Worm (Caenorhabditis elegans) whole organism, L2 larva: Measurements from ENCODE around the gene T28H10.1.
A peak's percentile ranks its signal among the peaks of the same experiment; 100 is the strongest.

Experiments used
- C34F6.9 ChIP-seq: fragments of 150-350 bp; optimal IDR thresholded peaks from 2 replicates; lab custom pipeline; 2014; ENCODE audit warnings: missing biosample characterization, missing genetic modification characterization
- F13H6.1 ChIP-seq: sonication (generic microtip); optimal IDR thresholded peaks from 2 replicates; lab custom pipeline; 2016; ENCODE audit warnings: missing genetic modification characterization, missing compliant biosample characterization
- R02D3.7 ChIP-seq: fragments of 150-350 bp; optimal IDR thresholded peaks from 2 replicates; lab custom pipeline; 2014; ENCODE audit warnings: missing biosample characterization, missing genetic modification characterization
- Y55F3AM.14 ChIP-seq: fragments of 200-800 bp; sonication (Bioruptor generic); optimal IDR thresholded peaks from 2 replicates; lab custom pipeline; 2018; ENCODE audit warnings: mild to moderate bottlenecking, missing genetic modification characterization, missing compliant biosample characterization
- alr-1 ChIP-seq: fragments of 150-350 bp; optimal IDR thresholded peaks from 2 replicates; lab custom pipeline; 2014; ENCODE audit warnings: missing biosample characterization, missing genetic modification characterization
- aly-2 ChIP-seq: fragments of 150-350 bp; optimal IDR thresholded peaks from 2 replicates; lab custom pipeline; 2014; ENCODE audit warnings: missing biosample characterization, missing genetic modification characterization
- ama-1 ChIP-seq: fragments of 150-350 bp; optimal IDR thresholded peaks from 2 replicates; lab custom pipeline; 2018; ENCODE audit warnings: inconsistent platforms
- blmp-1 ChIP-seq: sonication (generic microtip); optimal IDR thresholded peaks from 2 replicates; lab custom pipeline; 2017; ENCODE audit warnings: missing genetic modification characterization, mild to moderate bottlenecking, missing compliant biosample characterization, antibody characterized with exemption, moderate library complexity; ENCODE audit not compliant: insufficient read depth
- ceh-16 ChIP-seq: fragments of 150-350 bp; optimal IDR thresholded peaks from 2 replicates; lab custom pipeline; 2014; ENCODE audit warnings: missing biosample characterization, missing genetic modification characterization
- ceh-82 ChIP-seq: fragments of 150-350 bp; optimal IDR thresholded peaks from 2 replicates; lab custom pipeline; 2014; ENCODE audit warnings: missing biosample characterization, missing genetic modification characterization
- crh-2 ChIP-seq: sonication (generic microtip); optimal IDR thresholded peaks from 2 replicates; lab custom pipeline; 2017; ENCODE audit warnings: missing biosample characterization, missing genetic modification characterization
- dmd-4 ChIP-seq: sonication (generic microtip); optimal IDR thresholded peaks from 2 replicates; lab custom pipeline; 2017; ENCODE audit warnings: missing biosample characterization, missing genetic modification characterization
- egl-27 ChIP-seq: sonication (generic microtip); optimal IDR thresholded peaks from 3 replicates; lab custom pipeline; 2017; ENCODE audit warnings: missing biosample characterization, missing genetic modification reagents, missing genetic modification characterization
- elt-1 ChIP-seq: fragments of 150-350 bp; optimal IDR thresholded peaks from 2 replicates; lab custom pipeline; 2014; ENCODE audit warnings: missing biosample characterization, missing genetic modification characterization
- elt-3 ChIP-seq: sonication (generic microtip); optimal IDR thresholded peaks from 2 replicates; lab custom pipeline; 2017; ENCODE audit warnings: missing biosample characterization, missing genetic modification characterization
- fos-1 ChIP-seq: fragments of 150-350 bp; optimal IDR thresholded peaks from 2 replicates; lab custom pipeline; 2014; ENCODE audit warnings: missing biosample characterization, missing genetic modification characterization
- gmeb-1 ChIP-seq: fragments of 150-350 bp; optimal IDR thresholded peaks from 2 replicates; lab custom pipeline; 2014; ENCODE audit warnings: missing biosample characterization, missing genetic modification characterization
- lin-11 ChIP-seq: fragments of 150-350 bp; sonication (generic microtip); optimal IDR thresholded peaks from 2 replicates; lab custom pipeline; 2014; ENCODE audit warnings: missing biosample characterization, missing genetic modification characterization, inconsistent platforms, mixed read lengths
- lin-13 ChIP-seq: fragments of 150-350 bp; optimal IDR thresholded peaks from 2 replicates; lab custom pipeline; 2014; ENCODE audit warnings: missing biosample characterization, missing genetic modification reagents, missing genetic modification characterization
- lin-39 ChIP-seq: fragments of 150-350 bp; optimal IDR thresholded peaks from 2 replicates; lab custom pipeline; 2014; ENCODE audit warnings: missing biosample characterization, missing genetic modification reagents, missing genetic modification characterization
- lsy-2 ChIP-seq, 2 experiments: fragments of 150-350 bp in 1 of 2; sonication (generic microtip) in 1 of 2; optimal IDR thresholded peaks; 2 replicates each; lab custom pipeline; 2014 to 2017; ENCODE audit warnings: missing biosample characterization in 2 of 2, missing genetic modification characterization in 2 of 2
- mbf-1 ChIP-seq: sonication (generic microtip); optimal IDR thresholded peaks from 2 replicates; lab custom pipeline; 2017; ENCODE audit warnings: missing biosample characterization, missing genetic modification characterization
- mdl-1 ChIP-seq, 2 experiments: fragments of 150-350 bp in 1 of 2; sonication (generic microtip) in 1 of 2; optimal IDR thresholded peaks; 2 replicates each; lab custom pipeline; 2017; ENCODE audit warnings: missing biosample characterization in 2 of 2, missing genetic modification characterization in 2 of 2
- nhr-10 ChIP-seq: sonication (generic microtip); optimal IDR thresholded peaks from 2 replicates; lab custom pipeline; 2017; ENCODE audit warnings: missing biosample characterization, missing genetic modification characterization
- nhr-12 ChIP-seq: fragments of 150-350 bp; optimal IDR thresholded peaks from 2 replicates; lab custom pipeline; 2014; ENCODE audit warnings: missing biosample characterization, missing genetic modification characterization
- nhr-129 ChIP-seq: fragments of 150-350 bp; optimal IDR thresholded peaks from 2 replicates; lab custom pipeline; 2014; ENCODE audit warnings: missing biosample characterization, missing genetic modification characterization
- nhr-21 ChIP-seq: fragments of 150-350 bp; optimal IDR thresholded peaks from 2 replicates; lab custom pipeline; 2014; ENCODE audit warnings: missing biosample characterization, missing genetic modification characterization
- nhr-237 ChIP-seq: fragments of 150-350 bp; optimal IDR thresholded peaks from 2 replicates; lab custom pipeline; 2014; ENCODE audit warnings: missing biosample characterization, missing genetic modification characterization
- nhr-25 ChIP-seq: fragments of 150-350 bp; sonication (generic microtip); optimal IDR thresholded peaks from 3 replicates; lab custom pipeline; 2014; ENCODE audit warnings: missing biosample characterization, missing genetic modification characterization
- nhr-6 ChIP-seq: fragments of 150-350 bp; optimal IDR thresholded peaks from 2 replicates; lab custom pipeline; 2014; ENCODE audit warnings: missing biosample characterization, missing genetic modification characterization
- nhr-77 ChIP-seq: fragments of 150-350 bp; optimal IDR thresholded peaks from 2 replicates; lab custom pipeline; 2014; ENCODE audit warnings: missing biosample characterization, missing genetic modification characterization
- peb-1 ChIP-seq: fragments of 150-350 bp; optimal IDR thresholded peaks from 2 replicates; lab custom pipeline; 2014; ENCODE audit warnings: missing biosample characterization, missing genetic modification characterization
- sem-4 ChIP-seq: fragments of 150-350 bp; optimal IDR thresholded peaks from 2 replicates; lab custom pipeline; 2014; ENCODE audit warnings: missing biosample characterization, missing genetic modification reagents, missing genetic modification characterization
- skn-1 ChIP-seq: sonication (generic microtip); optimal IDR thresholded peaks from 2 replicates; lab custom pipeline; 2017; ENCODE audit warnings: missing biosample characterization, missing genetic modification characterization
- sma-3 ChIP-seq: sonication (generic microtip); optimal IDR thresholded peaks from 2 replicates; lab custom pipeline; 2016; ENCODE audit warnings: missing genetic modification reagents, missing genetic modification characterization, missing compliant biosample characterization
- sma-9 ChIP-seq, 2 experiments: fragments of 150-350 bp in 1 of 2; sonication (generic microtip) in 1 of 2; optimal IDR thresholded peaks; 2 replicates each; lab custom pipeline; 2014 to 2016; ENCODE audit warnings: missing genetic modification characterization in 2 of 2, mild to moderate bottlenecking in 1 of 2, missing biosample characterization in 1 of 2, missing compliant biosample characterization in 1 of 2, missing genetic modification reagents in 1 of 2, moderate library complexity in 1 of 2
- snpc-4 ChIP-seq: fragments of 150-350 bp; optimal IDR thresholded peaks from 2 replicates; lab custom pipeline; 2014; ENCODE audit warnings: missing biosample characterization, missing genetic modification characterization
- unc-39 ChIP-seq: fragments of 150-350 bp; optimal IDR thresholded peaks from 2 replicates; lab custom pipeline; 2014; ENCODE audit warnings: missing biosample characterization, missing genetic modification characterization
- ztf-11 ChIP-seq: sonication (generic microtip); optimal IDR thresholded peaks from 2 replicates; lab custom pipeline; 2017; ENCODE audit warnings: missing biosample characterization, missing genetic modification characterization
- ztf-4 ChIP-seq: fragments of 150-350 bp; optimal IDR thresholded peaks from 2 replicates; lab custom pipeline; 2014; ENCODE audit warnings: missing biosample characterization, missing genetic modification characterization

The T28H10.1 gene

DNA sequence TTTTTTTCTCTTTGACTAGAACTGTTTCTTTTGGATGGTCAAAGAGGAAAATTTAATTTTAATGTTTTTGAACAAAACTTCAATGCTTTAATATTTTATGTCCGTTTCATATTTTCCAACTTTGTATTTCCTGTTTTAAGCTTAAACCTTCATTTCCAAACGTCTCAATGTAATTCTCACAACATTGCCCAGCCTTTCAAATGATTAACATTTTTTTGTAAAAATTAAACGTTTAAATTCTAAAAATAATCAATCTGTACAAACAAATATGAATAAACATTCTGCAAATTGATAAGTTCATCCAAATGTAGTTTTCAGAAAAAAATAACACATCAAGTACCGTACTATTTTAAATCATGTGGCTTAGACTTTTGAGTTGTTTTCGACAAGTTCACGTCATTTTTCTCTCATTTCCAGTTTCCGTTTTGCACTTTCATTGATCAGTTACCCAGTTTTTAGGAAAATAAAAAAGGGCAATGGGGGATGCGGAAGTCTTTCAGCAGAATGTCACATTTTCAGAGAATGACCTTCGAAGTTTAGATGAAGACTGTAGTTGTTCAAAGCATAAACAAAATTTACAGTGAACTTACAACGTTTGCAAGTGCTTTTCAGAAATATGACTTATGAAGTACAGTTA is 39.2 kb downstream of the T28H10.1 start (continued):
- TF ChIP-seq C34F6.9 (tag; lab: Kevin White, UChicago) (no peak), snpc-4 (tag; lab: Kevin White, UChicago) (no peak), lin-13 (no peak), mbf-1 (tag; lab: Kevin White, UChicago) (no peak), lin-11 (no peak), skn-1 (tag; lab: Kevin White, UChicago) (no peak), ceh-82 (tag; lab: Kevin White, UChicago) (no peak), lsy-2 (tag; optimal IDR thresholded peaks at IDR 0.05; lab: Kevin White, UChicago) (peak in 1 of 2 experiments; percentile 43), mdl-1 (tag; optimal IDR thresholded peaks at IDR 0.05; lab: Kevin White, UChicago) (no peak), sma-3 (GFP tag; lab: Kevin White, UChicago) (no peak), nhr-25 (tag; lab: Kevin White, UChicago) (peak; percentile 37), elt-3 (tag; lab: Kevin White, UChicago) (no peak), ama-1 (lab: Kevin White, UChicago) (no peak), nhr-10 (tag; lab: Kevin White, UChicago) (no peak), nhr-129 (tag; lab: Kevin White, UChicago) (no peak)

DNA sequence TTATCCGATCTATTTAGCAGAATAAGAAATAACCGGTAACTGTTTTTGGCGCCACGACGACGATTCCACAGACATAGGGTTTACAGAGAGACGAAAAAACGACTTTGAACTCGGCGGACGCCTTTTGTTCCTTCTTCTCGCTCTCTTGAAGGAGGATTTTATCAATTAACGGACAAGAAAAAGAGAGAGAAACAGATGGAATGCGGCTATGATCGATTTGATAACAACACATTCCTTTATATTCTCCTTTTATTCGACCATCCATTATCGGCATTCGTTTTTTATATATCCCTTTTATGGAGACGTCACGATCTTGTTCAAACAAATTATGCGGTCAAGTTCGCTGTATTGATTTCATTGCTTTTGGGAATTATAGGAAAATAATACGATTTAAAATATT is 45.2 kb downstream of the T28H10.1 start:
- TF ChIP-seq lin-11, result no peak
- TF ChIP-seq lin-39 (tag; lab: Kevin White, UChicago), result no peak
- no peak for TF ChIP-seq unc-39 (tag; lab: Kevin White, UChicago)
- no peak for TF ChIP-seq mdl-1 (tag; optimal IDR thresholded peaks at IDR 0.05; lab: Kevin White, UChicago)
- no peak for TF ChIP-seq elt-3 (tag; lab: Kevin White, UChicago)
- peak in 1 of 2 experiments; percentile 29 for TF ChIP-seq lsy-2 (tag; optimal IDR thresholded peaks at IDR 0.05; lab: Kevin White, UChicago)
- peak; percentile 95 for TF ChIP-seq ama-1 (lab: Kevin White, UChicago)
- no peak for TF ChIP-seq nhr-237 (tag; lab: Kevin White, UChicago)
- TF ChIP-seq egl-27 (tag; lab: Kevin White, UChicago), result no peak
- TF ChIP-seq nhr-25 (tag; lab: Kevin White, UChicago), result peak; percentile 38
- peak; percentile 89 for TF ChIP-seq nhr-21 (tag; lab: Kevin White, UChicago)
- peak; percentile 1 for TF ChIP-seq gmeb-1 (tag; lab: Kevin White, UChicago)
- TF ChIP-seq sma-9 (GFP tag; optimal IDR thresholded peaks at IDR 0.05; lab: Kevin White, UChicago), result peak; percentile 70
- no peak for TF ChIP-seq sma-9 (tag; optimal IDR thresholded peaks at IDR 0.05; lab: Kevin White, UChicago)
- no peak for TF ChIP-seq F13H6.1 (tag; lab: Kevin White, UChicago)
- TF ChIP-seq nhr-129 (tag; lab: Kevin White, UChicago), result peak; percentile 45
- peak; percentile 57 for TF ChIP-seq blmp-1 (tag; lab: Kevin White, UChicago)
- TF ChIP-seq ceh-82 (tag; lab: Kevin White, UChicago), result no peak
- TF ChIP-seq sma-3 (GFP tag; lab: Kevin White, UChicago), result peak; percentile 79
- no peak for TF ChIP-seq C34F6.9 (tag; lab: Kevin White, UChicago)
- no peak for TF ChIP-seq elt-1 (tag; lab: Kevin White, UChicago)
- TF ChIP-seq Y55F3AM.14, result no peak
- no peak for TF ChIP-seq snpc-4 (tag; lab: Kevin White, UChicago)

DNA sequence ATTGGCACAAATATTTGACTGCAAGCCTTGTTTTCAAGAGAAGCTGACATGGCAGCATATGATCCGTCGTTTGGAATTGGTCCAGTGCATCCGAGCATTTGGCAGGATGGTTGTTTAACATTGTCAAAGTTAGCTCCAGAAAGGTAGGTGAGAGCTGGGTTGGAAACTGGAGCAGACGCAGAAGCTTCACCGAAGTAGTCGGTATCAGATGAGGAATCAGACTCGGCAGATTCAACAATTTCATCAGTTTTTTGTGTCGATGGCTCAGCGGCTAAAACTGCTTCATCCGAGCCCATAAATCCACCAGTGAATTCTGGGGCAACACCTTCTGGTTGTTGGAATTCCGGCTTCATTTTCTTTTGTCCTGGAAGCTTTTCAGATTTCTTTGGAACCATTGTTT is 46.0 kb downstream of the T28H10.1 start:
- TF ChIP-seq sma-3 (GFP tag; lab: Kevin White, UChicago) (no peak), ceh-82 (tag; lab: Kevin White, UChicago) (no peak), sem-4 (tag; lab: Kevin White, UChicago) (no peak), ama-1 (lab: Kevin White, UChicago) (peak; percentile 69), egl-27 (tag; lab: Kevin White, UChicago) (no peak), peb-1 (tag; lab: Kevin White, UChicago) (no peak), blmp-1 (tag; lab: Kevin White, UChicago) (no peak), ztf-4 (no peak), nhr-129 (tag; lab: Kevin White, UChicago) (peak; percentile 1)
- TF ChIP-seq, all 48 proteins: peak for 2

DNA sequence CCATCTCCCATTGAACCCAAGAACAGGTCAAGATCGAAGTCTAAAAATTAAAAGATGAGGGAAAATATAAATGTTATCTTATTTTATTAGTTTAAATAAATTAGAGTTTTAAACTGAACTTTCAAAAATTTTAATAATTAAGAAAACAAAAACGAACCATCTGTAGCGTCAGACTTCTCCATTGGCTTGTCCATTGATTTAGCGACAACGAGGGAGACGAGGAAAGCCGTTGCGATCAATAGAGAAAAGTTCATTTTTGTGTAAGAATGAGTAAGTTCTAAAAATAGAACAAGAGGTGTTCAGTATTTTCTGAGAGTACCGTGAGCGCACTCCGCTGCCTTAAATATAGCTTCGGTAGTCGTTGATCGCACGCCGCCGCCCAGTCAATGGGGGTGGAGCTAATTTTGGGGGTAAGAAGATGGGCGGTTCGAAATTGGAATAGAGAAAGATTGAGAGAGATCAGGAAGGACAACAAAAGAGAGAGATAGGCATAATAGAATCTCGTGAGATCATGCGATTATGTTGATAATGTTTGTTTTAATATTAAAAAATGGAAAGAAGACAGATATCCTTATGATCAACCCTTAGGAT is 46.5 kb downstream of the T28H10.1 start, which contains the start of gene F45D3.3:
Gene F45D3.3 (minus strand): TSS at position 350 of the 591 bp plus-strand sequence.
- no peak for TF ChIP-seq nhr-12 (tag; lab: Kevin White, UChicago)
- no peak for TF ChIP-seq unc-39 (tag; lab: Kevin White, UChicago)
- TF ChIP-seq fos-1, result no peak
- no peak for TF ChIP-seq nhr-77 (tag; lab: Kevin White, UChicago)
- TF ChIP-seq elt-3 (tag; lab: Kevin White, UChicago), result no peak
- no peak for TF ChIP-seq sem-4 (tag; lab: Kevin White, UChicago)
- TF ChIP-seq nhr-6, result no peak
- no peak for TF ChIP-seq ceh-82 (tag; lab: Kevin White, UChicago)
- no peak for TF ChIP-seq dmd-4
- TF ChIP-seq crh-2 (tag; lab: Kevin White, UChicago), result no peak
- TF ChIP-seq gmeb-1 (tag; lab: Kevin White, UChicago), result no peak
- TF ChIP-seq nhr-237 (tag; lab: Kevin White, UChicago), result no peak
- TF ChIP-seq alr-1 (tag; lab: Kevin White, UChicago), result no peak
- TF ChIP-seq ztf-4, result no peak
- TF ChIP-seq lin-39 (tag; lab: Kevin White, UChicago), result no peak
- no peak for TF ChIP-seq nhr-10 (tag; lab: Kevin White, UChicago)
- TF ChIP-seq nhr-25 (tag; lab: Kevin White, UChicago), result peak; percentile 12
- TF ChIP-seq lin-13, result no peak
- no peak for TF ChIP-seq R02D3.7 (tag; lab: Kevin White, UChicago)
- TF ChIP-seq blmp-1 (tag; lab: Kevin White, UChicago), result peak; percentile 27
- TF ChIP-seq egl-27 (tag; lab: Kevin White, UChicago), result peak; percentile 25
- TF ChIP-seq aly-2 (tag; lab: Kevin White, UChicago), result no peak
- TF ChIP-seq ceh-16, result no peak
- no peak for TF ChIP-seq ztf-11
- no peak for TF ChIP-seq elt-1 (tag; lab: Kevin White, UChicago)
- no peak for TF ChIP-seq Y55F3AM.14
- no peak for TF ChIP-seq snpc-4 (tag; lab: Kevin White, UChicago)
- no peak for TF ChIP-seq peb-1 (tag; lab: Kevin White, UChicago)
